Fruit fly (Drosophila melanogaster) whole organism, embryonic: ENCODE measurements around the gene Sgf11.

Experiments used
- Atf3 ChIP-seq: fragments of 200-800 bp; sonication (Bioruptor generic); optimal IDR thresholded peaks from 3 replicates; lab custom pipeline; 2016; ENCODE audit warnings: missing biosample characterization, missing genetic modification characterization
- Bdp1 ChIP-seq: fragments of 200-800 bp; sonication (Bioruptor generic); optimal IDR thresholded peaks from 3 replicates; lab custom pipeline; 2016; ENCODE audit warnings: missing biosample characterization, missing genetic modification characterization
- CG10654 ChIP-seq: fragments of 200-800 bp; sonication (Bioruptor generic); optimal IDR thresholded peaks from 2 replicates; lab custom pipeline; 2016; ENCODE audit warnings: missing biosample characterization, missing genetic modification characterization
- CG10979 ChIP-seq: fragments of 200-800 bp; sonication (Bioruptor generic); optimal IDR thresholded peaks from 2 replicates; lab custom pipeline; 2018; ENCODE audit warnings: missing biosample characterization, mild to moderate bottlenecking, missing genetic modification characterization, moderate library complexity
- CG1233 ChIP-seq: fragments of 200-800 bp; sonication (Bioruptor generic); optimal IDR thresholded peaks from 4 replicates; lab custom pipeline; 2018; ENCODE audit warnings: missing biosample characterization, mild to moderate bottlenecking, missing genetic modification characterization
- CG12744 ChIP-seq: fragments of 200-800 bp; sonication (Bioruptor generic); optimal IDR thresholded peaks from 2 replicates; lab custom pipeline; 2016; ENCODE audit warnings: missing biosample characterization, missing genetic modification characterization
- CG13287 ChIP-seq: fragments of 200-800 bp; sonication (Bioruptor generic); IDR thresholded peaks from 2 replicates; pipeline ENCODE4 v1.3.6; 2022; ENCODE audit warnings: missing biosample characterization, missing genetic modification characterization; ENCODE audit not compliant: partially characterized antibody
- CG15269 ChIP-seq: fragments of 200-800 bp; sonication (Bioruptor generic); optimal IDR thresholded peaks from 2 replicates; lab custom pipeline; 2018; ENCODE audit warnings: missing biosample characterization, mild to moderate bottlenecking, missing genetic modification characterization, moderate library complexity
- CG2889 ChIP-seq: fragments of 200-800 bp; sonication (Bioruptor generic); IDR thresholded peaks from 3 replicates; pipeline ENCODE4 v1.3.6; 2022; ENCODE audit warnings: missing biosample characterization, missing genetic modification characterization
- CG31365 ChIP-seq: fragments of 200-800 bp; sonication (Bioruptor generic); optimal IDR thresholded peaks from 2 replicates; lab custom pipeline; 2018; ENCODE audit warnings: missing biosample characterization, mild to moderate bottlenecking, missing genetic modification characterization
- CG4820 ChIP-seq: fragments of 200-800 bp; sonication (Bioruptor generic); optimal IDR thresholded peaks from 3 replicates; lab custom pipeline; 2016; ENCODE audit warnings: missing biosample characterization, missing genetic modification characterization
- CG6175 ChIP-seq: fragments of 200-800 bp; sonication (Bioruptor generic); IDR thresholded peaks from 3 replicates; pipeline ENCODE4 v1.3.6; 2022; ENCODE audit warnings: missing biosample characterization, missing genetic modification characterization
- CG7839 ChIP-seq: fragments of 200-800 bp; sonication (Bioruptor generic); optimal IDR thresholded peaks from 3 replicates; lab custom pipeline; 2018; ENCODE audit warnings: missing biosample characterization, mild to moderate bottlenecking, missing genetic modification characterization, moderate library complexity
- CG7928 ChIP-seq: fragments of 200-800 bp; sonication (Bioruptor generic); optimal IDR thresholded peaks from 2 replicates; lab custom pipeline; 2017; ENCODE audit warnings: missing biosample characterization, mild to moderate bottlenecking, missing genetic modification characterization
- CkIIα-i1 ChIP-seq: fragments of 200-800 bp; sonication (Bioruptor generic); IDR thresholded peaks from 2 replicates; pipeline ENCODE4 v1.3.6; 2022; ENCODE audit warnings: missing biosample characterization, missing genetic modification characterization
- Gug ChIP-seq: fragments of 200-800 bp; sonication (Bioruptor generic); IDR thresholded peaks from 4 replicates; pipeline ENCODE4 v1.3.6; 2022; ENCODE audit warnings: missing biosample characterization, missing genetic modification characterization
- Hand ChIP-seq: fragments of 200-800 bp; sonication (Bioruptor generic); optimal IDR thresholded peaks from 2 replicates; lab custom pipeline; 2017; ENCODE audit warnings: mild to moderate bottlenecking, missing biosample characterization, missing genetic modification reagents, missing genetic modification characterization
- Hey ChIP-seq: fragments of 200-800 bp; sonication (Bioruptor generic); optimal IDR thresholded peaks from 3 replicates; lab custom pipeline; 2018; ENCODE audit warnings: missing biosample characterization, mild to moderate bottlenecking, missing genetic modification characterization
- Jarid2 ChIP-seq: fragments of 200-800 bp; sonication (Bioruptor generic); optimal IDR thresholded peaks from 3 replicates; lab custom pipeline; 2017; ENCODE audit warnings: mild to moderate bottlenecking, missing biosample characterization, missing genetic modification reagents, missing genetic modification characterization
- Lpt ChIP-seq: fragments of >200 bp; optimal IDR thresholded peaks from 2 replicates; lab custom pipeline; 2018; ENCODE audit warnings: missing biosample characterization, missing genetic modification characterization
- Max ChIP-seq: fragments of 200-800 bp; sonication (Bioruptor generic); optimal IDR thresholded peaks from 2 replicates; lab custom pipeline; 2016; ENCODE audit warnings: missing biosample characterization, mild to moderate bottlenecking, missing genetic modification characterization
- Med ChIP-seq: fragments of 200-800 bp; sonication (Bioruptor generic); peaks from one replicate; lab custom pipeline; 2016; ENCODE audit warnings: missing biosample characterization, missing genetic modification characterization, mild to moderate bottlenecking, inconsistent platforms, moderate library complexity
- Myb ChIP-seq: fragments of 200-800 bp; sonication (Bioruptor generic); optimal IDR thresholded peaks from 2 replicates; lab custom pipeline; 2016; ENCODE audit warnings: missing biosample characterization, missing genetic modification characterization
- Nf-YA ChIP-seq: fragments of 200-800 bp; sonication (Bioruptor generic); IDR thresholded peaks from 2 replicates; pipeline ENCODE4 v1.3.6; 2022; ENCODE audit warnings: missing biosample characterization, missing genetic modification characterization
- Opbp ChIP-seq: fragments of 200-800 bp; sonication (Bioruptor generic); IDR thresholded peaks from 3 replicates; pipeline ENCODE4 v1.3.6; 2022; ENCODE audit warnings: missing biosample characterization, missing genetic modification characterization; ENCODE audit not compliant: partially characterized antibody
- Scr ChIP-seq: fragments of 200-800 bp; sonication (Bioruptor generic); IDR thresholded peaks from 2 replicates; pipeline ENCODE4 v1.3.6; 2022; ENCODE audit warnings: missing biosample characterization, missing genetic modification characterization; ENCODE audit not compliant: partially characterized antibody
- Spps ChIP-seq: fragments of 200-800 bp; sonication (Bioruptor generic); optimal IDR thresholded peaks from 2 replicates; lab custom pipeline; 2018; ENCODE audit warnings: missing biosample characterization, mild to moderate bottlenecking, missing genetic modification characterization
- Stat92E ChIP-seq, 3 experiments: fragments of >200 bp in 2 of 3; fragments of 200-800 bp in 1 of 3; sonication (Bioruptor generic) in 1 of 3; optimal IDR thresholded peaks; 2 replicates each; lab custom pipeline; 2017 to 2019; ENCODE audit warnings: missing biosample characterization in 3 of 3, missing genetic modification characterization in 3 of 3, mild to moderate bottlenecking in 1 of 3, moderate library complexity in 1 of 3
- TFAM ChIP-seq: fragments of 200-800 bp; sonication (Bioruptor generic); optimal IDR thresholded peaks from 2 replicates; lab custom pipeline; 2017; ENCODE audit warnings: missing biosample characterization, missing genetic modification characterization, inconsistent platforms
- Xbp1 ChIP-seq: fragments of 200-800 bp; sonication (Bioruptor generic); optimal IDR thresholded peaks from 3 replicates; lab custom pipeline; 2016; ENCODE audit warnings: missing biosample characterization, mild to moderate bottlenecking, missing genetic modification characterization
- amos ChIP-seq: fragments of 200-800 bp; sonication (Bioruptor generic); IDR thresholded peaks from 2 replicates; pipeline ENCODE4 v1.3.6; 2022; ENCODE audit warnings: missing biosample characterization, missing genetic modification characterization; ENCODE audit not compliant: partially characterized antibody
- btn ChIP-seq: fragments of 200-800 bp; sonication (Bioruptor generic); optimal IDR thresholded peaks from 2 replicates; lab custom pipeline; 2016; ENCODE audit warnings: missing biosample characterization, missing genetic modification characterization
- crol ChIP-seq: fragments of 200-800 bp; sonication (Bioruptor generic); IDR thresholded peaks from 2 replicates; pipeline ENCODE4 v1.3.6; 2022; ENCODE audit warnings: missing biosample characterization, missing genetic modification characterization
- dati ChIP-seq: fragments of 200-800 bp; sonication (Bioruptor generic); IDR thresholded peaks from 2 replicates; pipeline ENCODE4 v1.3.6; 2022; ENCODE audit warnings: missing biosample characterization, missing genetic modification characterization
- eve ChIP-seq, 2 experiments: fragments of >200 bp; optimal IDR thresholded peaks; 2 replicates each; lab custom pipeline; 2017; ENCODE audit warnings: missing biosample characterization in 2 of 2, missing genetic modification characterization in 2 of 2
- fd3F ChIP-seq: fragments of 200-800 bp; sonication (Bioruptor generic); optimal IDR thresholded peaks from 2 replicates; lab custom pipeline; 2018; ENCODE audit warnings: missing biosample characterization, mild to moderate bottlenecking, missing genetic modification characterization, moderate library complexity
- gro ChIP-seq: fragments of 200-800 bp; sonication (Bioruptor generic); optimal IDR thresholded peaks from 2 replicates; lab custom pipeline; 2016; ENCODE audit warnings: missing biosample characterization, missing genetic modification characterization
- ham ChIP-seq: fragments of 200-800 bp; sonication (Bioruptor generic); IDR thresholded peaks from 2 replicates; pipeline ENCODE4 v1.3.6; 2022; ENCODE audit warnings: missing biosample characterization, missing genetic modification characterization
- ind ChIP-seq: fragments of 200-800 bp; sonication (Bioruptor generic); optimal IDR thresholded peaks from 3 replicates; lab custom pipeline; 2016; ENCODE audit warnings: missing biosample characterization, missing genetic modification characterization
- insv ChIP-seq, 2 experiments: fragments of 200-800 bp; sonication (Bioruptor generic); optimal IDR thresholded peaks; 3 replicates each; lab custom pipeline; 2016 to 2018; ENCODE audit warnings: missing biosample characterization in 2 of 2, missing genetic modification characterization in 2 of 2
- klu ChIP-seq: fragments of 200-800 bp; sonication (Bioruptor generic); IDR thresholded peaks from 2 replicates; pipeline ENCODE4 v1.3.6; 2022; ENCODE audit warnings: missing biosample characterization, missing genetic modification characterization
- odd ChIP-seq: fragments of 200-800 bp; sonication (Bioruptor generic); optimal IDR thresholded peaks from 2 replicates; lab custom pipeline; 2017; ENCODE audit warnings: missing biosample characterization, mild to moderate bottlenecking, missing genetic modification characterization
- pros ChIP-seq: fragments of 200-800 bp; sonication (Bioruptor generic); optimal IDR thresholded peaks from 3 replicates; lab custom pipeline; 2019; ENCODE audit warnings: missing biosample characterization, mild to moderate bottlenecking, missing genetic modification characterization, moderate library complexity
- row ChIP-seq: fragments of 200-800 bp; sonication (Bioruptor generic); IDR thresholded peaks from 3 replicates; pipeline ENCODE4 v1.3.6; 2022; ENCODE audit warnings: missing biosample characterization, missing genetic modification characterization
- sd ChIP-seq: fragments of 200-800 bp; sonication (Bioruptor generic); optimal IDR thresholded peaks from 3 replicates; lab custom pipeline; 2018; ENCODE audit warnings: missing biosample characterization, mild to moderate bottlenecking, missing genetic modification characterization, moderate library complexity
- tin ChIP-seq: fragments of 200-800 bp; sonication (Bioruptor generic); optimal IDR thresholded peaks from 3 replicates; lab custom pipeline; 2016; ENCODE audit warnings: missing biosample characterization, missing genetic modification characterization
- trem ChIP-seq: fragments of 200-800 bp; optimal IDR thresholded peaks from 3 replicates; lab custom pipeline; 2019; ENCODE audit warnings: missing biosample characterization, mild to moderate bottlenecking, missing genetic modification characterization, moderate library complexity
- vvl ChIP-seq: fragments of 200-800 bp; sonication (Bioruptor generic); IDR thresholded peaks from 2 replicates; pipeline ENCODE4 v1.3.6; 2022; ENCODE audit warnings: missing biosample characterization, missing genetic modification characterization

Sgf11 gene

DNA sequence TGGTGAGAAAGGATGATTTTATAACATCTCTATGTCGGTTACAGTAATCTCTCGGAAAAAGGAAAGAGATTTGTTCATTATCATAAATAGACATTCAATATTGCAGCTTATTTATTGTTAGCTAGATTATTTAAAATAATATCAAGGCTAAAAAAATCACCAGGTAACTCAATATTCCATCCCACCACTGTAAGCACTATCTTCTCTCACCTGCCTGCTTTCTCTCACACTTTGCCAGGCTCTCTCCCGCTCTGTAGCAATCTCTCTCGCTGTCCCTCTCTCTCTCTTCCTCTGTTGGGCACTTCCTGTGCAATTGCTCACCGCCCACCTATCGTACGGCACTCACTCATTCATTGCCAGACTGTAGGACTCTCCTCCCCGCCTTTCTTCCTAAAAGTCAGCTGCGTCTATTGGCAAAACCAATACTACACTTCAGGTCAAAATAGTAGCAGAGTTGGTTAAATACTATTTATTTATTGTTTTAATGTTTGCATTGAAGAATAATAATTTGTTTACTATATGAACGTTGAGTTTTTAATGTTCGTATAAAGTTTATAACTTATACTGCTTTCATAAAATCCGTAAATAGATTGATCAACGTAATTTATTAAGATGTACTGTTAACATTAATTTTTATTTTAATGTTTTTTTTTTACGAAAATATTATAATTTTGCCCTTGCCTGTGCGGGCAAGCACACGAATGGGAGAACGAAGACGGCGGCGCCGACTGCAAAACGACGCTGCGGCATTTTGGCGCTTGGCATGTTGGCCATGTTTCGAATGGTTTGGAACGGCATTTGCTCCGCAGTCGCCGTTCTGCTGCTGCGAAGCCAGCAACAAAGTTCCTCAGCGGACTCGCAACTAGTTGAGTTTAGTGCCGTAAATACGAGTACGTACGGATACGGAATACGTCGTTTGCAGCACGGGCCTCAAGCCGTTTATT is 40.8 kb downstream of the Sgf11 start (continued):
- peak; percentile 23 for TF ChIP-seq trem (tag; lab: Kevin White, UChicago)
- TF ChIP-seq CG7839 = peak; percentile 92
- peak; percentile 91 for TF ChIP-seq tin
- peak; percentile 91 for TF ChIP-seq Hand (GFP tag; lab: Kevin White, UChicago)
- peak in 1 of 2 experiments; percentile 56 for TF ChIP-seq insv (GFP tag; optimal IDR thresholded peaks at IDR 0.05; lab: Kevin White, UChicago)
- TF ChIP-seq amos (GFP tag; lab: Robert Waterston, UW) = no peak
- TF ChIP-seq TFAM (GFP tag; lab: Kevin White, UChicago) = peak; percentile 53
- peak; percentile 92 for TF ChIP-seq ind (GFP tag; lab: Kevin White, UChicago)
- TF ChIP-seq odd (GFP tag; lab: Kevin White, UChicago) = peak; percentile 85
- peak; percentile 90 for TF ChIP-seq CkIIα-i1 (GFP tag; lab: Robert Waterston, UW)
- TF ChIP-seq dati = peak; percentile 96
- TF ChIP-seq CG10654 (GFP tag; lab: Kevin White, UChicago) = peak; percentile 78
- TF ChIP-seq CG4820 = peak; percentile 90
- no peak for TF ChIP-seq Scr (GFP tag; lab: Robert Waterston, UW)
- TF ChIP-seq row (GFP tag; lab: Robert Waterston, UW) = peak; percentile 98
- peak; percentile 62 for TF ChIP-seq sd
- peak; percentile 95 for TF ChIP-seq Gug (GFP tag; lab: Robert Waterston, UW)
- peak; percentile 94 for TF ChIP-seq CG12744 (GFP tag; lab: Kevin White, UChicago)
- TF ChIP-seq CG2889 (GFP tag; lab: Robert Waterston, UW) = peak; percentile 97
- peak; percentile 99 for TF ChIP-seq Med (GFP tag; lab: Kevin White, UChicago)
- peak; percentile 81 for TF ChIP-seq Atf3 (GFP tag; lab: Kevin White, UChicago)
- no peak for TF ChIP-seq Stat92E (GFP tag; optimal IDR thresholded peaks at IDR 0.05; lab: Kevin White, UChicago)
- TF ChIP-seq Jarid2 (GFP tag; lab: Kevin White, UChicago) = peak; percentile 81
- peak; percentile 63 for TF ChIP-seq Spps (tag; lab: Kevin White, UChicago)
- peak; percentile 71 for TF ChIP-seq btn
- peak; percentile 99 for TF ChIP-seq vvl (GFP tag; lab: Robert Waterston, UW)
- no peak for TF ChIP-seq Opbp (GFP tag; lab: Robert Waterston, UW)
- TF ChIP-seq crol (GFP tag; lab: Robert Waterston, UW) = peak; percentile 72; the same call in 1 of the 2 replicates
- peak; percentile 80 for TF ChIP-seq Max (GFP tag; lab: Kevin White, UChicago)
- peak; percentile 78 for TF ChIP-seq CG10979 (tag; lab: Kevin White, UChicago)
- no peak for TF ChIP-seq Lpt
- peak; percentile 93 for TF ChIP-seq fd3F (GFP tag; lab: Kevin White, UChicago)
- TF ChIP-seq CG31365 (tag; lab: Kevin White, UChicago) = peak; percentile 80
- TF ChIP-seq CG6175 (GFP tag; lab: Robert Waterston, UW) = peak; percentile 97
- TF ChIP-seq ham = peak; percentile 89; the same call in 1 of the 2 replicates
- TF ChIP-seq Xbp1 (GFP tag; lab: Kevin White, UChicago) = peak; percentile 95
- peak; percentile 95 for TF ChIP-seq CG15269 (tag; lab: Kevin White, UChicago)
- peak; percentile 97 for TF ChIP-seq Nf-YA
- TF ChIP-seq eve (GFP tag; optimal IDR thresholded peaks at IDR 0.05; lab: Kevin White, UChicago) = peak in 1 of 2 experiments; percentile 92
- TF ChIP-seq CG13287 = peak; percentile 16; the same call in 1 of the 2 replicates
- peak; percentile 74 for TF ChIP-seq CG7928 (GFP tag; lab: Kevin White, UChicago)
- peak; percentile 77 for TF ChIP-seq CG1233 (GFP tag; lab: Kevin White, UChicago)
- TF ChIP-seq Myb (GFP tag; lab: Kevin White, UChicago) = peak; percentile 73
- TF ChIP-seq klu (GFP tag; lab: Robert Waterston, UW) = peak; percentile 95
- TF ChIP-seq Bdp1 (GFP tag; lab: Kevin White, UChicago) = peak; percentile 77
- TF ChIP-seq Hey (tag; lab: Kevin White, UChicago) = peak; percentile 74
- peak; percentile 44 for TF ChIP-seq pros (GFP tag; lab: Kevin White, UChicago)
- TF ChIP-seq gro (GFP tag; lab: Kevin White, UChicago) = peak; percentile 95
